Fruit fly (Drosophila melanogaster) whole organism, embryonic: ENCODE data around the gene CG15450.
A peak's percentile ranks its signal among the peaks of the same experiment; 100 is the strongest.

Source experiments
- Antp ChIP-seq: fragments of 200-800 bp; sonication (Bioruptor generic); optimal IDR thresholded peaks from 3 replicates; lab custom pipeline; 2016; ENCODE audit warnings: missing biosample characterization, missing genetic modification characterization
- Blimp-1 ChIP-seq: fragments of 200-800 bp; sonication (Bioruptor generic); optimal IDR thresholded peaks from 3 replicates; lab custom pipeline; 2018; ENCODE audit warnings: missing biosample characterization, missing genetic modification characterization, mild to moderate bottlenecking, moderate library complexity, missing genetic modification reagents
- CG1024 ChIP-seq: fragments of 200-800 bp; sonication (Bioruptor generic); IDR thresholded peaks from 2 replicates; pipeline ENCODE4 v1.3.6; 2022; ENCODE audit warnings: missing biosample characterization, missing genetic modification characterization
- CG11093 ChIP-seq: fragments of 200-800 bp; sonication (Bioruptor generic); IDR thresholded peaks from 3 replicates; pipeline ENCODE4 v1.3.6; 2022; ENCODE audit warnings: missing biosample characterization, missing genetic modification characterization
- CG12744 ChIP-seq: fragments of 200-800 bp; sonication (Bioruptor generic); optimal IDR thresholded peaks from 2 replicates; lab custom pipeline; 2016; ENCODE audit warnings: missing biosample characterization, missing genetic modification characterization
- CG12769 ChIP-seq: fragments of 200-800 bp; sonication (Bioruptor generic); optimal IDR thresholded peaks from 2 replicates; lab custom pipeline; 2019; ENCODE audit warnings: missing biosample characterization, mild to moderate bottlenecking, missing genetic modification characterization, moderate library complexity
- CG12942 ChIP-seq: fragments of 200-800 bp; sonication (Bioruptor generic); optimal IDR thresholded peaks from 3 replicates; lab custom pipeline; 2016; ENCODE audit warnings: missing biosample characterization, missing genetic modification characterization
- CG13894 ChIP-seq: fragments of 200-800 bp; sonication (Bioruptor generic); optimal IDR thresholded peaks from 3 replicates; lab custom pipeline; 2018; ENCODE audit warnings: missing biosample characterization, mild to moderate bottlenecking, missing genetic modification characterization, moderate library complexity
- CG14050 ChIP-seq: fragments of 200-800 bp; sonication (Bioruptor generic); IDR thresholded peaks from 3 replicates; pipeline ENCODE4 v1.3.6; 2022; ENCODE audit warnings: missing biosample characterization, missing genetic modification characterization
- CG14441 ChIP-seq: fragments of 200-800 bp; sonication (Bioruptor generic); IDR thresholded peaks from 2 replicates; pipeline ENCODE4 v1.3.6; 2022; ENCODE audit warnings: missing biosample characterization, missing genetic modification characterization
- CG16779 ChIP-seq: fragments of 200-800 bp; sonication (Bioruptor generic); IDR thresholded peaks from 2 replicates; pipeline ENCODE4 v1.3.6; 2022; ENCODE audit warnings: missing biosample characterization, missing genetic modification characterization
- CG31224 ChIP-seq: fragments of 200-800 bp; sonication (Bioruptor generic); IDR thresholded peaks from 2 replicates; pipeline ENCODE4 v1.3.6; 2022; ENCODE audit warnings: missing biosample characterization, missing genetic modification characterization
- CG32772 ChIP-seq: fragments of 200-800 bp; sonication (Bioruptor generic); IDR thresholded peaks from 2 replicates; pipeline ENCODE4 v1.3.6; 2022; ENCODE audit warnings: missing biosample characterization, missing genetic modification characterization
- CG6683 ChIP-seq: fragments of 200-800 bp; sonication (Bioruptor generic); optimal IDR thresholded peaks from 2 replicates; lab custom pipeline; 2017; ENCODE audit warnings: missing biosample characterization, mild to moderate bottlenecking, missing genetic modification characterization, missing genetic modification reagents
- CG7357 ChIP-seq: fragments of 200-800 bp; sonication (Bioruptor generic); IDR thresholded peaks from 3 replicates; pipeline ENCODE4 v1.3.6; 2022; ENCODE audit warnings: missing biosample characterization, missing genetic modification characterization
- CG8944 ChIP-seq: fragments of 200-800 bp; sonication (Bioruptor generic); optimal IDR thresholded peaks from 3 replicates; lab custom pipeline; 2016; ENCODE audit warnings: missing biosample characterization, missing genetic modification characterization
- CG9437 ChIP-seq: fragments of 200-800 bp; sonication (Bioruptor generic); optimal IDR thresholded peaks from 2 replicates; lab custom pipeline; 2018; ENCODE audit warnings: missing biosample characterization, mild to moderate bottlenecking, missing genetic modification characterization
- CG9932 ChIP-seq: fragments of 200-800 bp; sonication (Bioruptor generic); IDR thresholded peaks from 2 replicates; pipeline ENCODE4 v1.3.6; 2022; ENCODE audit warnings: missing biosample characterization, missing genetic modification characterization
- D19B ChIP-seq: fragments of 200-800 bp; sonication (Bioruptor generic); optimal IDR thresholded peaks from 2 replicates; lab custom pipeline; 2017; ENCODE audit warnings: missing biosample characterization, mild to moderate bottlenecking, missing genetic modification characterization
- Dek ChIP-seq: fragments of 200-800 bp; sonication (Bioruptor generic); optimal IDR thresholded peaks from 3 replicates; lab custom pipeline; 2019; ENCODE audit warnings: missing biosample characterization, mild to moderate bottlenecking, missing genetic modification characterization, moderate library complexity
- Dfd ChIP-seq, 2 experiments: fragments of >200 bp; optimal IDR thresholded peaks; 2 replicates each; lab custom pipeline; 2017; ENCODE audit warnings: missing biosample characterization in 2 of 2, missing genetic modification characterization in 2 of 2
- Dip2 ChIP-seq: fragments of 200-800 bp; sonication (Bioruptor generic); IDR thresholded peaks from 2 replicates; pipeline ENCODE4 v1.3.6; 2022; ENCODE audit warnings: missing biosample characterization, missing genetic modification characterization
- E2f1 ChIP-seq: fragments of 200-800 bp; sonication (Bioruptor generic); IDR thresholded peaks from 2 replicates; pipeline ENCODE4 v1.3.6; 2022; ENCODE audit warnings: missing biosample characterization, missing genetic modification characterization
- Hmr ChIP-seq: fragments of 200-800 bp; sonication (Bioruptor generic); optimal IDR thresholded peaks from 3 replicates; lab custom pipeline; 2017; ENCODE audit warnings: mild to moderate bottlenecking, missing biosample characterization, missing genetic modification reagents, missing genetic modification characterization
- Lpt ChIP-seq: fragments of >200 bp; optimal IDR thresholded peaks from 2 replicates; lab custom pipeline; 2018; ENCODE audit warnings: missing biosample characterization, missing genetic modification characterization
- Nf-YB ChIP-seq: fragments of 200-800 bp; sonication (Bioruptor generic); optimal IDR thresholded peaks from 3 replicates; lab custom pipeline; 2019; ENCODE audit warnings: missing biosample characterization, mild to moderate bottlenecking, missing genetic modification characterization, moderate library complexity
- Ptx1 ChIP-seq: fragments of 200-800 bp; sonication (Bioruptor generic); IDR thresholded peaks from 2 replicates; pipeline ENCODE4 v1.3.6; 2022; ENCODE audit warnings: missing biosample characterization, missing genetic modification characterization
- Scr ChIP-seq: fragments of 200-800 bp; sonication (Bioruptor generic); IDR thresholded peaks from 2 replicates; pipeline ENCODE4 v1.3.6; 2022; ENCODE audit warnings: missing biosample characterization, missing genetic modification characterization; ENCODE audit not compliant: partially characterized antibody
- Sin3A ChIP-seq: fragments of >200 bp; optimal IDR thresholded peaks from 2 replicates; lab custom pipeline; 2018
- Ssrp ChIP-seq: fragments of 200-800 bp; sonication (Bioruptor generic); optimal IDR thresholded peaks from 2 replicates; lab custom pipeline; 2018; ENCODE audit warnings: missing biosample characterization, mild to moderate bottlenecking, missing genetic modification characterization, moderate library complexity
- ac ChIP-seq: fragments of 200-800 bp; sonication (Bioruptor generic); optimal IDR thresholded peaks from 3 replicates; lab custom pipeline; 2017; ENCODE audit warnings: missing biosample characterization, mild to moderate bottlenecking, missing genetic modification characterization
- ap ChIP-seq: fragments of 200-800 bp; sonication (Bioruptor generic); IDR thresholded peaks from 2 replicates; pipeline ENCODE4 v1.3.6; 2022; ENCODE audit warnings: missing biosample characterization, missing genetic modification characterization
- ato ChIP-seq: fragments of 200-800 bp; sonication (Bioruptor generic); IDR thresholded peaks from 2 replicates; pipeline ENCODE4 v1.3.6; 2022; ENCODE audit warnings: missing biosample characterization, missing genetic modification characterization; ENCODE audit not compliant: partially characterized antibody
- hkb ChIP-seq, 2 experiments: fragments of 200-800 bp in 1 of 2; fragments of >200 bp in 1 of 2; sonication (Bioruptor generic) in 1 of 2; IDR thresholded peaks in 1 of 2; optimal IDR thresholded peaks in 1 of 2; 2 replicates each; pipeline versions ENCODE4 v1.3.6 to Lab custom; 2017 to 2022; ENCODE audit warnings: missing biosample characterization in 1 of 2, missing genetic modification characterization in 1 of 2
- insv ChIP-seq, 2 experiments: fragments of 200-800 bp; sonication (Bioruptor generic); optimal IDR thresholded peaks; 3 replicates each; lab custom pipeline; 2016 to 2018; ENCODE audit warnings: missing biosample characterization in 2 of 2, missing genetic modification characterization in 2 of 2
- mam ChIP-seq: fragments of 200-800 bp; sonication (Bioruptor generic); optimal IDR thresholded peaks from 3 replicates; lab custom pipeline; 2016; ENCODE audit warnings: missing biosample characterization, missing genetic modification characterization
- p53 ChIP-seq: fragments of 200-800 bp; sonication (Bioruptor generic); optimal IDR thresholded peaks from 2 replicates; lab custom pipeline; 2016; ENCODE audit warnings: missing biosample characterization, missing genetic modification characterization
- peb ChIP-seq: fragments of 200-800 bp; sonication (Bioruptor generic); IDR thresholded peaks from 2 replicates; pipeline ENCODE4 v1.3.6; 2022; ENCODE audit warnings: missing biosample characterization, missing genetic modification characterization
- row ChIP-seq: fragments of 200-800 bp; sonication (Bioruptor generic); IDR thresholded peaks from 3 replicates; pipeline ENCODE4 v1.3.6; 2022; ENCODE audit warnings: missing biosample characterization, missing genetic modification characterization
- sd ChIP-seq: fragments of 200-800 bp; sonication (Bioruptor generic); optimal IDR thresholded peaks from 3 replicates; lab custom pipeline; 2018; ENCODE audit warnings: missing biosample characterization, mild to moderate bottlenecking, missing genetic modification characterization, moderate library complexity
- sisA ChIP-seq: fragments of 200-800 bp; sonication (Bioruptor generic); IDR thresholded peaks from 2 replicates; pipeline ENCODE4 v1.3.6; 2022; ENCODE audit warnings: missing biosample characterization, missing genetic modification characterization
- so ChIP-seq: fragments of 200-800 bp; sonication (Bioruptor generic); IDR thresholded peaks from 3 replicates; pipeline ENCODE4 v1.3.6; 2022; ENCODE audit warnings: missing biosample characterization, missing genetic modification characterization
- sqz ChIP-seq: fragments of 200-800 bp; sonication (Bioruptor generic); optimal IDR thresholded peaks from 3 replicates; lab custom pipeline; 2018; ENCODE audit warnings: missing biosample characterization, mild to moderate bottlenecking, missing genetic modification characterization
- sr ChIP-seq: fragments of 200-800 bp; sonication (Bioruptor generic); IDR thresholded peaks from 3 replicates; pipeline ENCODE4 v1.3.6; 2022; ENCODE audit warnings: missing biosample characterization, missing genetic modification characterization
- unpg ChIP-seq: fragments of 200-800 bp; sonication (Bioruptor generic); optimal IDR thresholded peaks from 3 replicates; lab custom pipeline; 2018; ENCODE audit warnings: missing biosample characterization, mild to moderate bottlenecking, missing genetic modification characterization, moderate library complexity
- usp ChIP-seq: fragments of >200 bp; optimal IDR thresholded peaks from 2 replicates; lab custom pipeline; 2017; ENCODE audit warnings: missing biosample characterization, missing genetic modification characterization
- vnd ChIP-seq: fragments of 200-800 bp; sonication (Bioruptor generic); IDR thresholded peaks from 3 replicates; pipeline ENCODE4 v1.3.6; 2022; ENCODE audit warnings: missing biosample characterization, missing genetic modification characterization; ENCODE audit not compliant: partially characterized antibody
- zen ChIP-seq: fragments of 200-800 bp; sonication (Bioruptor generic); optimal IDR thresholded peaks from 3 replicates; lab custom pipeline; 2018; ENCODE audit warnings: missing biosample characterization, mild to moderate bottlenecking, missing genetic modification characterization, moderate library complexity

The CG15450 gene

dm6 chrX:20821846-20822245 is at the start of gene CG15450:
TSS of gene CG15450 (plus strand) at chrX:20822146.
- TF ChIP-seq CG9437 (GFP tag; lab: Kevin White, UChicago) (no peak), sisA (GFP tag; lab: Robert Waterston, UW) (no peak), Ptx1 (GFP tag; lab: Robert Waterston, UW) (no peak), CG14441 (GFP tag; lab: Robert Waterston, UW) (no peak), CG12942 (no peak), sqz (no peak), CG14050 (GFP tag; lab: Robert Waterston, UW) (no peak), vnd (GFP tag; lab: Robert Waterston, UW) (no peak), D19B (GFP tag; lab: Kevin White, UChicago) (no peak), CG7357 (GFP tag; lab: Robert Waterston, UW) (no peak), Antp (GFP tag; lab: Kevin White, UChicago) (no peak), CG32772 (GFP tag; lab: Robert Waterston, UW) (no peak), p53 (GFP tag; lab: Kevin White, UChicago) (no peak), insv (GFP tag; optimal IDR thresholded peaks at IDR 0.05; lab: Kevin White, UChicago) (no peak), CG1024 (GFP tag; lab: Robert Waterston, UW) (no peak), unpg (GFP tag; lab: Kevin White, UChicago) (no peak)

dm6 chrX:20776281-20776680 is 45.7 kb upstream of the CG15450 start:
- peak; percentile 54; the same call in 1 of the 3 replicates for TF ChIP-seq sr
- TF ChIP-seq Sin3A (lab: Kevin White, UChicago) = no peak
- TF ChIP-seq CG12769 = peak; percentile 76
- peak; percentile 62 for TF ChIP-seq sd

dm6 chrX:20781120-20781519 is 40.8 kb upstream of the CG15450 start, which contains the start of gene CG32507:
TSS of gene CG32507 (minus strand) at chrX:20781220.
- TF ChIP-seq so (GFP tag; lab: Robert Waterston, UW) (no peak), Scr (GFP tag; lab: Robert Waterston, UW) (no peak), Dfd (GFP tag; optimal IDR thresholded peaks at IDR 0.05; lab: Kevin White, UChicago) (no peak), CG11093 (GFP tag; lab: Robert Waterston, UW) (no peak), peb (GFP tag; lab: Robert Waterston, UW) (no peak), Dip2 (GFP tag; lab: Robert Waterston, UW) (no peak), CG8944 (GFP tag; lab: Kevin White, UChicago) (no peak)

dm6 chrX:20797488-20797887 is 24.5 kb upstream of the CG15450 start:
- TF ChIP-seq ac (GFP tag; lab: Kevin White, UChicago) (no peak), zen (tag; lab: Kevin White, UChicago) (no peak), CG12744 (no peak), Ssrp (tag; lab: Kevin White, UChicago) (no peak), Hmr (GFP tag; lab: Kevin White, UChicago) (peak; percentile 65), E2f1 (no peak), Nf-YB (GFP tag; lab: Kevin White, UChicago) (no peak), CG16779 (GFP tag; lab: Robert Waterston, UW) (no peak), Lpt (no peak), hkb (optimal IDR thresholded peaks at IDR 0.05; lab: Kevin White, UChicago) (no peak), hkb (GFP tag; IDR thresholded peaks at IDR 0.05; lab: Robert Waterston, UW) (no peak), Dek (tag; lab: Kevin White, UChicago) (peak; percentile 21), ato (no peak), CG13894 (tag; lab: Kevin White, UChicago) (peak; percentile 13), Blimp-1 (GFP tag; lab: Kevin White, UChicago) (no peak), CG6683 (GFP tag; lab: Kevin White, UChicago) (no peak), mam (peak; percentile 16), row (peak; percentile 63), usp (GFP tag; lab: Kevin White, UChicago) (no peak), CG7357 (GFP tag; lab: Robert Waterston, UW) (no peak), CG31224 (GFP tag; lab: Robert Waterston, UW) (no peak), CG9932 (peak; percentile 46; the same call in 1 of the 2 replicates), ap (GFP tag; lab: Robert Waterston, UW) (no peak)
